Fruit fly (Drosophila melanogaster): ENCODE measurements around the gene CG31515.

DNA sequence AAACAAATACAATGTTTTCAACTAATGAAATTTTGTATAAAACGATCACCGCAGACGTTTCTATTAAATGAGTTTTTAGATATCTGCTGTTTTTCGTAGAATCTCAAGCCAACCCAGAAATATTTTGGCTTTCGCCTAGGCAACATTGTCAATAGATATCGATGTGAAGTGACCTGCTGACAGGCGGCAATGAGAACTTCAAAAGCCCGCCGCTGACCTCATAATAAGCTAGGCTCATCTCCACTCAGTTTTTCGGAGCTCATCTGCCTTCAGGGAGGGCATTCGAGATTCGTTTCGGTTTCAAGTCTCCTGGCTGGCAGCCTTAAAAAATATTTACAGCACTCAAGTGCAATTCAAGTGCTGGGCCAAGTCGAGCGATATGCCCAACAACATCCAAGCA, 36.4 kb upstream of the CG31515 start:
- TF ChIP-seq h (optimal IDR thresholded peaks at IDR 0.05) (no peak), psq (optimal IDR thresholded peaks at IDR 0.05) (no peak), Myc (optimal IDR thresholded peaks at IDR 0.05) (no peak), ttk (optimal IDR thresholded peaks at IDR 0.05) (no peak)
